Worm (Caenorhabditis elegans) whole organism, late embryonic: ENCODE data around the gene T04C12.11.

Experiments used
- C08G9.2 ChIP-seq: sonication (generic microtip); optimal IDR thresholded peaks from 2 replicates; lab custom pipeline; 2016; ENCODE audit warnings: mild to moderate bottlenecking, missing genetic modification characterization, moderate library complexity, missing compliant biosample characterization
- K02D7.2 ChIP-seq: sonication (generic microtip); optimal IDR thresholded peaks from 2 replicates; lab custom pipeline; 2017; ENCODE audit warnings: mild to moderate bottlenecking, missing genetic modification characterization, missing compliant biosample characterization
- T23F11.4 ChIP-seq: fragments of 200-800 bp; sonication (Bioruptor generic); optimal IDR thresholded peaks from 2 replicates; lab custom pipeline; 2018; ENCODE audit warnings: mild to moderate bottlenecking, missing genetic modification characterization, missing compliant biosample characterization
- Y22D7AL.16 ChIP-seq: sonication (generic microtip); optimal IDR thresholded peaks from 2 replicates; lab custom pipeline; 2016; ENCODE audit warnings: missing genetic modification characterization, missing compliant biosample characterization
- ahr-1 ChIP-seq: sonication (generic microtip); optimal IDR thresholded peaks from 2 replicates; lab custom pipeline; 2016; ENCODE audit warnings: missing genetic modification characterization, missing compliant biosample characterization
- ama-1 ChIP-seq: fragments of 150-350 bp; optimal IDR thresholded peaks from 2 replicates; lab custom pipeline; 2014
- ceh-18 ChIP-seq: sonication (generic microtip); optimal IDR thresholded peaks from 2 replicates; lab custom pipeline; 2016; ENCODE audit warnings: missing genetic modification characterization, missing compliant biosample characterization
- ceh-2 ChIP-seq: sonication (generic microtip); optimal IDR thresholded peaks from 2 replicates; lab custom pipeline; 2016; ENCODE audit warnings: missing genotype, missing genetic modification characterization, missing compliant biosample characterization
- ceh-24 ChIP-seq: sonication (generic microtip); optimal IDR thresholded peaks from 2 replicates; lab custom pipeline; 2016; ENCODE audit warnings: mild to moderate bottlenecking, missing genetic modification characterization, missing compliant biosample characterization
- ceh-30 ChIP-seq: fragments of 150-350 bp; optimal IDR thresholded peaks from 2 replicates; lab custom pipeline; 2014; ENCODE audit warnings: missing biosample characterization, missing genetic modification characterization
- ceh-31 ChIP-seq: sonication (generic microtip); optimal IDR thresholded peaks from 2 replicates; lab custom pipeline; 2016; ENCODE audit warnings: missing genetic modification characterization, missing compliant biosample characterization
- ceh-34 ChIP-seq: sonication (generic microtip); optimal IDR thresholded peaks from 2 replicates; lab custom pipeline; 2016; ENCODE audit warnings: mild to moderate bottlenecking, missing genetic modification characterization, missing compliant biosample characterization
- ceh-48 ChIP-seq: sonication (generic microtip); optimal IDR thresholded peaks from 2 replicates; lab custom pipeline; 2016; ENCODE audit warnings: missing genetic modification characterization, inconsistent platforms, missing compliant biosample characterization
- che-1 ChIP-seq: sonication (generic microtip); optimal IDR thresholded peaks from 2 replicates; lab custom pipeline; 2016; ENCODE audit warnings: mild to moderate bottlenecking, missing genetic modification characterization, missing compliant biosample characterization
- dmd-4 ChIP-seq: sonication (generic microtip); optimal IDR thresholded peaks from 2 replicates; lab custom pipeline; 2016; ENCODE audit warnings: borderline replicate concordance, missing genetic modification characterization, missing compliant biosample characterization
- dve-1 ChIP-seq: sonication (generic microtip); optimal IDR thresholded peaks from 2 replicates; lab custom pipeline; 2017; ENCODE audit warnings: antibody characterized with exemption, mild to moderate bottlenecking, missing genetic modification characterization, missing compliant biosample characterization
- elt-2 ChIP-seq: sonication (generic microtip); optimal IDR thresholded peaks from 2 replicates; lab custom pipeline; 2016; ENCODE audit warnings: missing genetic modification reagents, missing genetic modification characterization, missing compliant biosample characterization
- eyg-1 ChIP-seq: sonication (generic microtip); optimal IDR thresholded peaks from 2 replicates; lab custom pipeline; 2016; ENCODE audit warnings: missing genotype, missing genetic modification characterization, missing compliant biosample characterization
- fax-1 ChIP-seq: sonication (generic microtip); optimal IDR thresholded peaks from 2 replicates; lab custom pipeline; 2016; ENCODE audit warnings: missing genotype, missing genetic modification characterization, missing compliant biosample characterization
- fkh-6 ChIP-seq: sonication (generic microtip); optimal IDR thresholded peaks from 2 replicates; lab custom pipeline; 2016; ENCODE audit warnings: missing genetic modification characterization, missing compliant biosample characterization
- hlh-13 ChIP-seq: fragments of 200-800 bp; sonication (Bioruptor generic); optimal IDR thresholded peaks from 2 replicates; lab custom pipeline; 2018; ENCODE audit warnings: mild to moderate bottlenecking, missing genetic modification characterization, missing compliant biosample characterization
- hlh-30 ChIP-seq: sonication (generic microtip); optimal IDR thresholded peaks from 2 replicates; lab custom pipeline; 2017; ENCODE audit warnings: antibody characterized with exemption, missing genetic modification characterization, missing compliant biosample characterization; ENCODE audit not compliant: insufficient read depth
- hlh-6 ChIP-seq: sonication (generic microtip); optimal IDR thresholded peaks from 2 replicates; lab custom pipeline; 2016; ENCODE audit warnings: missing genotype, missing genetic modification characterization, missing compliant biosample characterization
- lim-6 ChIP-seq: sonication (generic microtip); optimal IDR thresholded peaks from 2 replicates; lab custom pipeline; 2016; ENCODE audit warnings: missing genetic modification characterization, missing compliant biosample characterization
- lin-11 ChIP-seq: fragments of 200-800 bp; sonication (Bioruptor generic); optimal IDR thresholded peaks from 2 replicates; lab custom pipeline; 2018; ENCODE audit warnings: mild to moderate bottlenecking, missing genetic modification characterization, missing compliant biosample characterization
- madf-2 ChIP-seq: sonication (generic microtip); optimal IDR thresholded peaks from 2 replicates; lab custom pipeline; 2017; ENCODE audit warnings: missing genetic modification characterization, missing compliant biosample characterization
- mec-3 ChIP-seq: sonication (generic microtip); optimal IDR thresholded peaks from 2 replicates; lab custom pipeline; 2016; ENCODE audit warnings: borderline replicate concordance, missing genetic modification characterization, missing compliant biosample characterization
- nfya-1 ChIP-seq: sonication (generic microtip); optimal IDR thresholded peaks from 2 replicates; lab custom pipeline; 2017; ENCODE audit warnings: missing genetic modification characterization, mild to moderate bottlenecking, missing compliant biosample characterization, antibody characterized with exemption, moderate library complexity
- nhr-232 ChIP-seq: sonication (generic microtip); optimal IDR thresholded peaks from 2 replicates; lab custom pipeline; 2016; ENCODE audit warnings: missing genetic modification characterization, missing compliant biosample characterization
- odd-2 ChIP-seq: sonication (generic microtip); optimal IDR thresholded peaks from 2 replicates; lab custom pipeline; 2017; ENCODE audit warnings: antibody characterized with exemption, mild to moderate bottlenecking, missing genetic modification characterization, missing compliant biosample characterization
- pag-3 ChIP-seq: sonication (generic microtip); optimal IDR thresholded peaks from 2 replicates; lab custom pipeline; 2016; ENCODE audit warnings: missing compliant biosample characterization, missing genetic modification characterization, borderline replicate concordance
- pha-4 ChIP-seq: fragments of 150-350 bp; optimal IDR thresholded peaks from 2 replicates; lab custom pipeline; 2018; ENCODE audit warnings: missing biosample characterization, missing genetic modification reagents, missing genetic modification characterization
- pros-1 ChIP-seq: fragments of 150-350 bp; optimal IDR thresholded peaks from 2 replicates; lab custom pipeline; 2014; ENCODE audit warnings: missing biosample characterization, missing genetic modification reagents, missing genetic modification characterization
- rnt-1 ChIP-seq: sonication (generic microtip); optimal IDR thresholded peaks from 2 replicates; lab custom pipeline; 2016; ENCODE audit warnings: missing genetic modification characterization, missing compliant biosample characterization
- sox-2 ChIP-seq: fragments of 200-800 bp; sonication (Bioruptor generic); IDR thresholded peaks from 2 replicates; pipeline ENCODE4 v1.3.6; 2022; ENCODE audit warnings: missing genetic modification reagents, missing genetic modification characterization, missing compliant biosample characterization
- sox-4 ChIP-seq: sonication (generic microtip); optimal IDR thresholded peaks from 2 replicates; lab custom pipeline; 2017; ENCODE audit warnings: mild to moderate bottlenecking, missing genetic modification characterization, inconsistent platforms, missing compliant biosample characterization
- tbx-2 ChIP-seq: sonication (generic microtip); optimal IDR thresholded peaks from 2 replicates; lab custom pipeline; 2016; ENCODE audit warnings: missing genetic modification characterization, missing compliant biosample characterization
- unc-55 ChIP-seq: sonication (generic microtip); optimal IDR thresholded peaks from 2 replicates; lab custom pipeline; 2017; ENCODE audit warnings: missing biosample characterization, missing genetic modification reagents, missing genetic modification characterization
- zip-5 ChIP-seq: sonication (generic microtip); optimal IDR thresholded peaks from 2 replicates; lab custom pipeline; 2016; ENCODE audit warnings: missing genetic modification characterization, missing compliant biosample characterization

Gene T04C12.11

DNA sequence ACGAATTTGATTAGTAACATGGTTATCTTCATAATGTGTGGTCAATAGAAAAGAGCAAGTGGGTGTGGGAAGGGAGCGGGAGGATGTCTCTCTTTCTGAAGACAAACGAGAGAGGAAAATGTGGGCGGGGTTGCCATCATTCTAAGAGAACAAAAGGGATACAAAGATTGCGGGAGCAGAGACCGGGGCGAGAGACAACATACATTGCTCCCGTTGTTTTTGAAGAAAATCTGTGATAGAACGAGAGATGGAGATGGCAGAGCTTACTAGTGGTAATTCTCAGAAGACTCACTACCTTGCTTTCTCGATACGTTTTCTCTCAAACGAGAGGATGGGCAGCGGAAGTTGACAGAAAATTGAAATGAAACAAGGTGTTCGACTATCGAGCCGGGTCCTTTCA lies 13.3 kb upstream of the T04C12.11 start:
- TF ChIP-seq fax-1 (no peak), ceh-18 (tag; lab: Kevin White, UChicago) (peak; percentile 4), unc-55 (GFP tag; lab: Kevin White, UChicago) (peak; percentile 2)

DNA sequence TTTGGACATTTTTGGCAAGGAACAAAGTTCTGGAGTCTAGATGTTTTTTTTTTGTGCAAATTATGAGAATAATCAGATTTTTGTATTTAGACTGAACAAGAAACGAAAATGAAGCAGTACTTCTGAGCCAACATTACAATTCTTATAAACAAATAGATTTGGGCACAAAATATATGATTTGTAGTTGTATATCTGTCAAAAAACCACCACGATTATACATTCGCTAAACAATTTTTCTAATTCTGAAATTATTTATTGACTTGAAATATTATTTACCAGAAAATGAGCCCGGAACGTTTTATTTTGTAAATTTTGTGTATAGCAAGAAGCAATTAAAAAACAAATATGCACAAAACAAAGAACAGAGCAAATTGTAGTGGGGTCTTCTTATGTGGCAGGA lies 11.4 kb upstream of the T04C12.11 start:
- no peak for TF ChIP-seq elt-2 (tag; lab: Kevin White, UChicago)
- no peak for TF ChIP-seq ceh-31 (tag; lab: Kevin White, UChicago)
- no peak for TF ChIP-seq mec-3 (tag; lab: Kevin White, UChicago)
- TF ChIP-seq nfya-1 (tag; lab: Kevin White, UChicago), result no peak
- TF ChIP-seq che-1 (tag; lab: Kevin White, UChicago), result no peak
- TF ChIP-seq odd-2, result no peak
- TF ChIP-seq lin-11, result no peak
- no peak for TF ChIP-seq ahr-1
- no peak for TF ChIP-seq pag-3 (tag; lab: Kevin White, UChicago)
- TF ChIP-seq hlh-30, result no peak
- TF ChIP-seq ceh-2 (tag; lab: Kevin White, UChicago), result no peak
- TF ChIP-seq C08G9.2 (tag; lab: Kevin White, UChicago), result no peak
- no peak for TF ChIP-seq hlh-6 (tag; lab: Kevin White, UChicago)
- TF ChIP-seq, all 69 proteins: peak for 0

DNA sequence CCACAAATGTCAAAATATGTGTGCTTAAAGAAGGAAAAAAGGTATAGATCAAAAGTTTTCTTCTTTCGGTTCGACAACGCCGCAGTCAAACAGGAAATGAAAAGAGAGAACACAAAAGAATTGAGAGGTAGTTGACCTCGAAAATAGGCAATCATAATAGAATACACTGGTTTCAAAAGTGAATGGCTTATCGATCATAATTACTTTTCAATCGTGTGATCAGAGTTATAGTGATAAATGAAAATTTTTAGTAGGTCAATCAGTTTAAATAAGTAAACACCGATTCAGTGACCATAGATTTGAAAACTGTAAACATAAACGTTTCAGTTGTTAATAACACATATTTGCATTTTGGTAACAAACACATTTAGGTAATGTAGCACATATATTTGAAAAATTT lies 10.3 kb upstream of the T04C12.11 start:
- no peak for TF ChIP-seq sox-4 (tag; lab: Kevin White, UChicago)
- no peak for TF ChIP-seq hlh-30
- no peak for TF ChIP-seq dve-1 (tag; lab: Kevin White, UChicago)
- TF ChIP-seq nhr-232 (tag; lab: Kevin White, UChicago), result no peak
- TF ChIP-seq ceh-48, result no peak
- TF ChIP-seq K02D7.2 (tag; lab: Kevin White, UChicago), result no peak
- no peak for TF ChIP-seq pag-3 (tag; lab: Kevin White, UChicago)
- no peak for TF ChIP-seq pros-1
- TF ChIP-seq ceh-2 (tag; lab: Kevin White, UChicago), result no peak
- no peak for TF ChIP-seq odd-2
- no peak for TF ChIP-seq zip-5 (tag; lab: Kevin White, UChicago)
- TF ChIP-seq ama-1 (lab: Kevin White, UChicago), result no peak
- TF ChIP-seq madf-2 (tag; lab: Kevin White, UChicago), result no peak
- no peak for TF ChIP-seq eyg-1 (tag; lab: Kevin White, UChicago)
- no peak for TF ChIP-seq tbx-2 (tag; lab: Kevin White, UChicago)
- no peak for TF ChIP-seq ceh-31 (tag; lab: Kevin White, UChicago)

DNA sequence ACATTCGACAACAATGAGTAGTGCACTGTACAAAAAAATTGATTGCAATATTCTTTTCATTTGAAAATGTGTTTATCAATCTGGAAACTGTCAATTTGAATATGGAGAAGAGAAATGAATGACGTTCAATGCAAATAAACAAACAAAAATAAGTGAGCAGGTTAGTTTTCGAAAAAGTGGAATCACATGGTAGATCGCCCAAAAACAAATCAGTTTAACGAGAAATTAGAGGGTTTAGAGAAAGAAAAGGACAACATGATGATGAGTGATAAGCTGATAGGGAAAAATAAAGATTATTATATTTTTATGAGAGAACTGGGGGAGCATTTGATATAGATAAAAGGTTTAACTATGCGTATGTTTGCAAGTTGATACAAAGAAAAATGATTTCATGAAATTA lies 9.2 kb upstream of the T04C12.11 start, which contains the start of gene T04C12.8:
Gene T04C12.8, minus strand, starts transcription at position 82 of the 400 bp plus-strand sequence.
- TF ChIP-seq lim-6, result no peak
- no peak for TF ChIP-seq ceh-30
- TF ChIP-seq elt-2 (tag; lab: Kevin White, UChicago), result peak; percentile 83

DNA sequence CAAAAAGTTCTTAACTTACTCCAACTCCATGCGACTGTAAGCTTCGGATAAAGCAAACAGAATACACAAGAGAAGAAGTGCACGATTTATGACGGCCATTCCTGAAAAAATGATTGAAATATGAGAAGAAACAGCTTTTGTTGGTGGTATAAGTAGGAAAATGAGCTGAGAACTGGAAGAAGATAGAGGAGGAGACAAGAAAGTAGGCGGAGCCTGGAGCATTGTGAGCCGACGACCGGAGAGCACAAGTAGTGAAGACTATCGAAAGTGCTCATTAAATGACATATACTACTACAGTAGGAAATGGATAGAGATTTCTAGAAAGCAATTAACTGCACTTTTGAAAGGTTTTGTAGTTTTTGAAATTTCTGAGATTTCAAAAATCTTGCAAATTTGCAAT lies 5.4 kb upstream of the T04C12.11 start, which contains the start of gene nlp-80:
Gene nlp-80, minus strand, starts transcription at position 101 of the 400 bp plus-strand sequence.
- no peak for TF ChIP-seq ceh-34 (tag; lab: Kevin White, UChicago)
- no peak for TF ChIP-seq fkh-6 (tag; lab: Kevin White, UChicago)
- no peak for TF ChIP-seq elt-2 (tag; lab: Kevin White, UChicago)
- TF ChIP-seq dmd-4 (tag; lab: Kevin White, UChicago), result no peak
- no peak for TF ChIP-seq pha-4 (tag; lab: Kevin White, UChicago)
- TF ChIP-seq sox-2, result no peak
- no peak for TF ChIP-seq Y22D7AL.16 (tag; lab: Kevin White, UChicago)
- TF ChIP-seq hlh-30, result no peak
- no peak for TF ChIP-seq tbx-2 (tag; lab: Kevin White, UChicago)
- no peak for TF ChIP-seq sox-4 (tag; lab: Kevin White, UChicago)
- no peak for TF ChIP-seq rnt-1 (tag; lab: Kevin White, UChicago)
- TF ChIP-seq ahr-1, result no peak
- no peak for TF ChIP-seq ceh-24 (tag; lab: Kevin White, UChicago)
- no peak for TF ChIP-seq mec-3 (tag; lab: Kevin White, UChicago)
- no peak for TF ChIP-seq T23F11.4 (GFP tag; lab: Kevin White, UChicago)
- no peak for TF ChIP-seq hlh-13 (GFP tag; lab: Kevin White, UChicago)
